Worm (Caenorhabditis elegans) whole organism, L4/young adult: ENCODE data around the gene B0507.6.

Experiments used
- dao-5 ChIP-seq: sonication (generic microtip); optimal IDR thresholded peaks from 2 replicates; lab custom pipeline; 2016; ENCODE audit warnings: missing genotype, missing genetic modification characterization, moderate library complexity, missing compliant biosample characterization
- him-1 ChIP-seq: sonication (generic microtip); optimal IDR thresholded peaks from 2 replicates; lab custom pipeline; 2016; ENCODE audit warnings: missing genotype, missing genetic modification reagents, missing genetic modification characterization, missing compliant biosample characterization

DNA sequence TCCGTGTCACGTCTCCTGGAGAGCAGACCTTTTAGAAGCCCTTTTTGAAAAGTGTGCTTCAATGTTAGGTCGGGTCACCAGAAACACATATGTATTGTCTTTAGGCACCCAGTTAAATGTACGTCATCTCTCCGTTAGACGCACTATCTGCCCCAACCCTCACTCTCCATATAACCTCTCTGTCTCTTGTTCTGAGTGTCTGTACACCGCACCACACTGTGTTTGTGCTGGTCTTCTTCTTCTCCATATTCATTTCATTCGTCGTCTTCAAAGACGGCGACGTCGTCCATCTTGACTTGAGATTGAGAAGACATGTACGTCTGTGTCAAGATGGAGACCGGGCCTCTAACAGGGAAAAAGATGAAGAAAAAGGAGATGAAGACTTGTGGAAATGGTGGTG is 36.2 kb downstream of the B0507.6 start:
- no peak for TF ChIP-seq him-1
- TF ChIP-seq dao-5 (tag; lab: Kevin White, UChicago): no peak
